Fruit fly (Drosophila melanogaster): ENCODE results near the gene lmgA.

dm6 chr2L:8570408-8571072 is 42.1 kb upstream of the lmgA start:
- TF ChIP-seq Clk (GFP tag; optimal IDR thresholded peaks at IDR 0.05) (no peak), toe (GFP tag; optimal IDR thresholded peaks at IDR 0.05) (no peak), kay (GFP tag; ENCODE audit: borderline replicate concordance) (peak; percentile 85)

Measured in whole organism, adult.